Fruit fly (Drosophila melanogaster) whole organism, pupa: Measurements from ENCODE around the gene Oatp26F.
A peak's percentile ranks its signal among the peaks of the same experiment; 100 is the strongest.

ENCODE experiments used
- CG10348 ChIP-seq: fragments of 200-800 bp; sonication (Bioruptor generic); IDR thresholded peaks from 2 replicates; pipeline ENCODE4 v1.3.6; 2022; ENCODE audit warnings: missing biosample characterization, missing genetic modification characterization
- CG12605 ChIP-seq: fragments of 200-800 bp; sonication (Bioruptor generic); IDR thresholded peaks from 2 replicates; pipeline ENCODE4 v1.3.6; 2022; ENCODE audit warnings: missing biosample characterization, missing genetic modification characterization
- CG13204 ChIP-seq: fragments of 200-800 bp; sonication (Bioruptor generic); optimal IDR thresholded peaks from 2 replicates; lab custom pipeline; 2018; ENCODE audit warnings: missing biosample characterization, mild to moderate bottlenecking, missing genetic modification characterization, moderate library complexity
- CG14655 ChIP-seq: fragments of 200-800 bp; sonication (Bioruptor generic); optimal IDR thresholded peaks from 3 replicates; lab custom pipeline; 2017; ENCODE audit warnings: mild to moderate bottlenecking, missing biosample characterization, missing genetic modification reagents, missing genetic modification characterization
- CG15710 ChIP-seq: fragments of 200-800 bp; sonication (Bioruptor generic); optimal IDR thresholded peaks from 2 replicates; lab custom pipeline; 2018; ENCODE audit warnings: missing biosample characterization, mild to moderate bottlenecking, missing genetic modification characterization, moderate library complexity
- CG17806 ChIP-seq: fragments of 200-800 bp; sonication (Bioruptor generic); optimal IDR thresholded peaks from 2 replicates; lab custom pipeline; 2018; ENCODE audit warnings: missing biosample characterization, mild to moderate bottlenecking, missing genetic modification characterization, moderate library complexity
- CG32121 ChIP-seq: fragments of 200-800 bp; sonication (Bioruptor generic); IDR thresholded peaks from 2 replicates; pipeline ENCODE4 v1.3.6; 2022; ENCODE audit warnings: missing biosample characterization, missing genetic modification characterization
- CG34367 ChIP-seq: fragments of 200-800 bp; sonication (Bioruptor generic); optimal IDR thresholded peaks from 2 replicates; lab custom pipeline; 2018; ENCODE audit warnings: missing biosample characterization, mild to moderate bottlenecking, missing genetic modification characterization
- CG4496 ChIP-seq: fragments of 200-800 bp; sonication (Bioruptor generic); IDR thresholded peaks from 3 replicates; pipeline ENCODE4 v1.3.6; 2022; ENCODE audit warnings: missing biosample characterization, missing genetic modification characterization
- CG8159 ChIP-seq: fragments of 200-800 bp; sonication (Bioruptor generic); optimal IDR thresholded peaks from 3 replicates; lab custom pipeline; 2018; ENCODE audit warnings: missing biosample characterization, mild to moderate bottlenecking, missing genetic modification characterization, moderate library complexity
- CG8301 ChIP-seq: fragments of 200-800 bp; sonication (Bioruptor generic); optimal IDR thresholded peaks from 2 replicates; lab custom pipeline; 2018; ENCODE audit warnings: missing biosample characterization, mild to moderate bottlenecking, missing genetic modification characterization
- CG9948 ChIP-seq: fragments of 200-800 bp; sonication (Bioruptor generic); optimal IDR thresholded peaks from 2 replicates; lab custom pipeline; 2018; ENCODE audit warnings: missing biosample characterization, mild to moderate bottlenecking, missing genetic modification characterization, moderate library complexity
- D1 ChIP-seq: fragments of 200-800 bp; sonication (Bioruptor generic); optimal IDR thresholded peaks from 2 replicates; lab custom pipeline; 2018; ENCODE audit warnings: missing biosample characterization, mild to moderate bottlenecking, missing genetic modification characterization, moderate library complexity
- EcR ChIP-seq: fragments of 200-800 bp; sonication (Bioruptor generic); optimal IDR thresholded peaks from 3 replicates; lab custom pipeline; 2019; ENCODE audit warnings: missing biosample characterization, missing genetic modification characterization, mild to moderate bottlenecking, moderate library complexity, missing genetic modification reagents
- Ets98B ChIP-seq: fragments of 200-800 bp; sonication (Bioruptor generic); IDR thresholded peaks from 2 replicates; pipeline ENCODE4 v1.3.6; 2022; ENCODE audit warnings: missing biosample characterization, missing genetic modification characterization
- Pif1A ChIP-seq: fragments of 200-800 bp; sonication (Bioruptor generic); optimal IDR thresholded peaks from 3 replicates; lab custom pipeline; 2016; ENCODE audit warnings: missing biosample characterization, missing genetic modification characterization
- Pif1B ChIP-seq: fragments of 200-800 bp; sonication (Bioruptor generic); optimal IDR thresholded peaks from 3 replicates; lab custom pipeline; 2016; ENCODE audit warnings: missing biosample characterization, missing genetic modification characterization
- Snoo ChIP-seq: fragments of 200-800 bp; sonication (Bioruptor generic); optimal IDR thresholded peaks from 3 replicates; lab custom pipeline; 2017; ENCODE audit warnings: missing biosample characterization, mild to moderate bottlenecking, missing genetic modification characterization, inconsistent platforms
- fd96Ca ChIP-seq: fragments of 200-800 bp; sonication (Bioruptor generic); IDR thresholded peaks from 3 replicates; pipeline ENCODE4 v1.3.6; 2022; ENCODE audit warnings: missing biosample characterization, missing genetic modification characterization
- gl ChIP-seq: fragments of 200-800 bp; sonication (Bioruptor generic); optimal IDR thresholded peaks from 2 replicates; lab custom pipeline; 2018; ENCODE audit warnings: missing biosample characterization, mild to moderate bottlenecking, missing genetic modification characterization
- rn ChIP-seq: fragments of 200-800 bp; sonication (Bioruptor generic); IDR thresholded peaks from 2 replicates; pipeline ENCODE4 v1.3.6; 2022; ENCODE audit warnings: missing biosample characterization, missing genetic modification characterization

The Oatp26F gene

DNA sequence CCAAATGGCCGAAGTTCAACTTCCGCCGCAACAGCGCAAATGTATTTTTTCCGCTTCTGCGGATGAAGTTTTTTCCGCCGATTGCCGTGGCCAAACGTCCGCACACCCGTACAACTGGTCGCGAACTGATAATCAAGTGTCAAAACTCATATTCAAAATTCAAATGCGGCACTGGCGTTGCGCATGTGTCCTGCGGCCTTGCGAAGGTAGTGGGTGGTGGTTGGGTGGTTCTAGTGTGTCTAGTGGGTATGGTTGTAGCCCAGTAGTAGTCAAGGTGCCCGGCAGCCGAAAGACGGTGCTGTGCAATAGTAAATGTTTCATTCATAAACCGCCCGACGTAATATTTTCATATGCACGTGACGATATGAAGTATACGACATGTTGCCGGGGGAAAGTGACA lies 10.6 kb downstream of the Oatp26F start, which contains the start of gene DIP-iota:
Gene DIP-iota, minus strand, starts transcription at position 101 of the 400 bp plus-strand sequence.
- TF ChIP-seq rn (GFP tag; lab: Robert Waterston, UW), result no peak
- TF ChIP-seq CG34367 (tag; lab: Kevin White, UChicago), result no peak
- no peak for TF ChIP-seq Pif1B (GFP tag; lab: Kevin White, UChicago)
- no peak for TF ChIP-seq CG4496 (GFP tag; lab: Robert Waterston, UW)
- TF ChIP-seq CG13204 (GFP tag; lab: Kevin White, UChicago), result no peak
- no peak for TF ChIP-seq CG17806 (tag; lab: Kevin White, UChicago)
- no peak for TF ChIP-seq CG14655
- no peak for TF ChIP-seq CG32121

DNA sequence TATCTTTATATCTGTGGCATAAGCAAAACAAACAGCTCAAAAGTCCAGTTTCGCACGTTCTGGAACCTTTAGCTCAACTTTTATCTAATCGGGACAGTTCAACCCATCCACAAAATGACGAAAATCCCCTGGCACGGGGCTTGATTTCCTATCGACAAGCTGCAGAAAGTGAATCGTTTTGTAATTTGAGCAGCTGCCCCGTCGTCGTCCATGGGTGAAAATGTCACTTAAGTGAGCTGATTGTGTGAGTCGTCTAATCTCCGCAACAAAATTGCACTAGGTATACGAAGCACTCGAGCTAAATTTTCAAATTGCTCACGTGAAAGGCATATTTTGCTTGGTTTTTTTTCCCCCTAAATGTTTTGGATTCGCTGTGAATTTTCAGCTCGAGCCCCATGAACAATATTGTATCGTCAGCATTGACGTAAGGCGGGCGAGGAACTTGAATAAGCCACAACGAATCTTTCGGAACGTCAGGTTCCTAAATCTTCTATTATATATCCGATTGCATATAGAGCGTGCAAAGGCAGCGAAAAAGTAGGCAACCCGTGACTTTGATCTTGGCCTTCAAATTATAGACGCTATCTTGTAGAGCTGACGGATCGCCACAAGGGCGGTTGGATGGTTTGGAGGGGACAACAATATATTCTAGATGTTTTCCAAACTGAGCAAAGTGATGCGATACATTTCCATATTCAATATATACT lies 17.8 kb downstream of the Oatp26F start:
- no peak for TF ChIP-seq rn (GFP tag; lab: Robert Waterston, UW)
- TF ChIP-seq D1, result no peak
- TF ChIP-seq CG14655, result no peak
- no peak for TF ChIP-seq Pif1B (GFP tag; lab: Kevin White, UChicago)
- TF ChIP-seq CG8301 (tag; lab: Kevin White, UChicago), result no peak
- TF ChIP-seq EcR (GFP tag; lab: Kevin White, UChicago), result no peak
- no peak for TF ChIP-seq CG13204 (GFP tag; lab: Kevin White, UChicago)
- no peak for TF ChIP-seq Ets98B (GFP tag; lab: Robert Waterston, UW)
- no peak for TF ChIP-seq CG9948
- TF ChIP-seq CG15710 (tag; lab: Kevin White, UChicago), result no peak
- no peak for TF ChIP-seq CG4496 (GFP tag; lab: Robert Waterston, UW)
- no peak for TF ChIP-seq CG8159 (tag; lab: Kevin White, UChicago)
- no peak for TF ChIP-seq gl (tag; lab: Kevin White, UChicago)
- no peak for TF ChIP-seq Pif1A (GFP tag; lab: Kevin White, UChicago)
- TF ChIP-seq fd96Ca (GFP tag; lab: Robert Waterston, UW), result no peak
- TF ChIP-seq Snoo, result no peak
- TF ChIP-seq CG12605 (GFP tag; lab: Robert Waterston, UW), result no peak
- TF ChIP-seq CG34367 (tag; lab: Kevin White, UChicago), result no peak

DNA sequence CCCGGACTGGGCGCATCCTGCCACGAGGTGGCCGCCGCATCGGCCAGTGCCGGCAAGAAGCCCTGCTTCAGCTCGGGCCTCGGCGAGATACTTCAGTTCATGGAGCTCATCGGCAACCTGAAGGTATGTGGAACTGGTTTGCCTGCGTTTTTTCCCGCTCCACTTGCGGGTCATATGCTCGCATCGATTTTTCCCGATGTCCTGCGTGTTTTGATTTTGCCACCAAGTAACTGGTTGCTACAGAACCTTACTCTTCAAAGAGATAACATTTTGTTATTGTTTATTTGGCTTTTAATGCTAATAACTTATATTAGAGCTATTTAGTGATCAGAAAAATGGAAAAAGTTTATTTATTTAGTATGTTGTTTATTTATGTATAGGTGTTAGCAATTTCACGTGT lies 19.1 kb downstream of the Oatp26F start:
- no peak for TF ChIP-seq CG9948
- no peak for TF ChIP-seq Snoo
- no peak for TF ChIP-seq CG32121
- no peak for TF ChIP-seq CG10348 (GFP tag; lab: Robert Waterston, UW)
- no peak for TF ChIP-seq CG12605 (GFP tag; lab: Robert Waterston, UW)

DNA sequence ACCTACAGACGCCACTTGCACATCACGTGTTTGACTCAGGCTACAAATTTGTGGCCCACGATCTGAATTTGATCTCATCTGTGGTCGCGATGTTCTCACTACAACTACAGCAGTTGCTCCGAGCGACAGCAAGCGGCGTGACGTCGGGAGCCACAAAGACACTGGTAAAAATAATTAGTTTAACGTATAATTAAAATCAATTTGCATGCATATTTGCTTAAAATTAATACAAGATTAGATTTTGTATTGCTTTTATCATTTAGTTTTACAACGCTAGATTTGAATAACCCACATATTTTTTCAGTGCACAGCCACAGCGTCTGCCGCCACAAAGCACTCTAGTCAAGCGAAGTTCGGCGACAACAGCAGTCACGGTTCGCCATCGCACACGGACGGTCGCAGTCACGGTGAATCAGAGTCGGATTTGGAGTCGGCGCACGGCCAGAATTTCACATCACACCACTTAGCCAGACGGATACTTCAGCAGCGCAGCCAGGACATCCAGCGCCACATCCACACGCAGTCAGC lies 19.7 kb downstream of the Oatp26F start:
- TF ChIP-seq CG14655 (peak; percentile 100), CG15710 (tag; lab: Kevin White, UChicago) (peak; percentile 100), CG9948 (peak; percentile 100), D1 (peak; percentile 100), CG8301 (tag; lab: Kevin White, UChicago) (peak; percentile 100), CG10348 (GFP tag; lab: Robert Waterston, UW) (peak; percentile 100), CG4496 (GFP tag; lab: Robert Waterston, UW) (peak; percentile 100), Ets98B (GFP tag; lab: Robert Waterston, UW) (peak; percentile 100), Pif1A (GFP tag; lab: Kevin White, UChicago) (peak; percentile 100), CG12605 (GFP tag; lab: Robert Waterston, UW) (peak; percentile 100), CG34367 (tag; lab: Kevin White, UChicago) (peak; percentile 100), EcR (GFP tag; lab: Kevin White, UChicago) (peak; percentile 87), CG13204 (GFP tag; lab: Kevin White, UChicago) (peak; percentile 100), Snoo (peak; percentile 100), CG8159 (tag; lab: Kevin White, UChicago) (peak; percentile 100), CG32121 (peak; percentile 100), rn (GFP tag; lab: Robert Waterston, UW) (peak; percentile 100), Pif1B (GFP tag; lab: Kevin White, UChicago) (peak; percentile 100), fd96Ca (GFP tag; lab: Robert Waterston, UW) (peak; percentile 100), gl (tag; lab: Kevin White, UChicago) (peak; percentile 100), CG17806 (tag; lab: Kevin White, UChicago) (peak; percentile 100)

DNA sequence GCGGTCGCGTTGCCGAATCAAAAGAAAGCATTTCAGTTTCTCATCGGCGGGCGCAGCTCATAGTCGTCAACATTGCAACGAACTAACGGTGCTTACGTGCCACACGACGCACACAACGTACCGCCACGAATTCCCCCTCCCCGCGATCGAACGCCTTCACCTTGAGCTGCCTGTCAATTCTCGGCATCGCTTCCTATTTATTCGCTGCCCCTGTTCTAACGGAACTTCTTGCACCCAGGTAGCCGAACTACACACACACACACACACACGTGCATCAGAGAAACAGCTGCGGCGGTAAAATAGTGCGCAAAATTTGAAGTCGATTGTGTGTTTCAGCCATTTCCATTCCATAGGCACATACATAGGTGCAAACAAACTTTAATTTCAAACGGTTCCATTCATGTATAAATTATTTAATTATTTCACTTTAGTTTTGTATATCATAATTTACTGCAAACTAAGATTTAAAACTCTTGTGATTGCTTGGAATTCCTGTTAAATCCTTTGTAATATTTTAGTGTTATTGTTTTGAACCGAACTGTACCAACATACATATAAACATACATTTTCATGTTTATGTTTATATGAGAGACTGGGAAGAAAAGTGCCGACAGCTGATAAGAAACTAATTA lies 20.7 kb downstream of the Oatp26F start:
- TF ChIP-seq CG9948 (no peak), CG14655 (peak; percentile 12), fd96Ca (GFP tag; lab: Robert Waterston, UW) (0 out of 3 replicates have a peak, but pooled peaks have one; percentile 12), CG13204 (GFP tag; lab: Kevin White, UChicago) (no peak), CG8301 (tag; lab: Kevin White, UChicago) (peak; percentile 13)
